Fruit fly (Drosophila melanogaster) whole organism, adult: ENCODE data around the gene SMC1.

Experiments
- CG12768 ChIP-seq: fragments of 200-800 bp; sonication (Bioruptor generic); optimal IDR thresholded peaks from 2 replicates; lab custom pipeline; 2017; ENCODE audit warnings: missing biosample characterization, missing genetic modification characterization, mild to moderate bottlenecking, moderate library complexity, missing genetic modification reagents
- CG1620 ChIP-seq: fragments of 200-800 bp; sonication (Bioruptor generic); optimal IDR thresholded peaks from 2 replicates; lab custom pipeline; 2016; ENCODE audit warnings: missing biosample characterization, missing genetic modification characterization
- CG33017 ChIP-seq: fragments of 200-800 bp; sonication (Bioruptor generic); optimal IDR thresholded peaks from 2 replicates; lab custom pipeline; 2018; ENCODE audit warnings: missing biosample characterization, mild to moderate bottlenecking, missing genetic modification characterization, moderate library complexity
- kay ChIP-seq: fragments of 200-800 bp; sonication (Bioruptor generic); peaks from one replicate; lab custom pipeline; 2016; ENCODE audit warnings: missing biosample characterization, missing genetic modification characterization, borderline replicate concordance
- ovo ChIP-seq: fragments of 200-800 bp; sonication (Bioruptor generic); optimal IDR thresholded peaks from 2 replicates; lab custom pipeline; 2016; ENCODE audit warnings: missing biosample characterization, missing genetic modification characterization

- no peak for TF ChIP-seq CG12768 (GFP tag; lab: Kevin White, UChicago)
- TF ChIP-seq CG1620 (GFP tag; lab: Kevin White, UChicago): no peak
- no peak for TF ChIP-seq CG33017 (tag; lab: Kevin White, UChicago)
- no peak for TF ChIP-seq ovo
- no peak for TF ChIP-seq kay (GFP tag; lab: Kevin White, UChicago)
Measured at dm6 chr3R:24106879-24107441, 48.9 kb downstream of the SMC1 start, which contains the start of gene CG10694.
